Worm (Caenorhabditis elegans) whole organism, midembryonic: ENCODE results near the gene pitr-4.

ENCODE experiments used
- T22C8.4 ChIP-seq: fragments of 200-800 bp; sonication (Bioruptor generic); IDR thresholded peaks from 2 replicates; pipeline ENCODE4 v1.3.6; 2022; ENCODE audit warnings: missing genetic modification characterization, missing compliant biosample characterization
- cog-1 ChIP-seq: sonication (generic microtip); optimal IDR thresholded peaks from 2 replicates; lab custom pipeline; 2016; ENCODE audit warnings: missing genetic modification characterization, missing compliant biosample characterization
- flt-1 ChIP-seq: fragments of 200-800 bp; sonication (Bioruptor generic); IDR thresholded peaks from 2 replicates; pipeline ENCODE4 v1.3.6; 2022; ENCODE audit warnings: missing genetic modification characterization, missing compliant biosample characterization
- klf-2 ChIP-seq: fragments of 200-800 bp; sonication (Bioruptor generic); conservative IDR thresholded peaks from 2 replicates; pipeline ENCODE4 v1.3.6; 2022; ENCODE audit warnings: missing genetic modification reagents, missing genetic modification characterization, missing compliant biosample characterization
- med-1 ChIP-seq: sonication (generic microtip); optimal IDR thresholded peaks from 2 replicates; lab custom pipeline; 2017; ENCODE audit warnings: missing genetic modification characterization, mild to moderate bottlenecking, missing compliant biosample characterization, antibody characterized with exemption, missing genetic modification reagents; ENCODE audit not compliant: insufficient read depth
- ref-1 ChIP-seq: fragments of 200-800 bp; sonication (Bioruptor generic); conservative IDR thresholded peaks from 2 replicates; pipeline ENCODE4 v1.3.6; 2022; ENCODE audit warnings: missing genetic modification reagents, missing genetic modification characterization, missing compliant biosample characterization
- tab-1 ChIP-seq: fragments of 200-800 bp; sonication (Bioruptor generic); IDR thresholded peaks from 2 replicates; pipeline ENCODE4 v1.3.6; 2022; ENCODE audit warnings: missing genetic modification characterization, missing compliant biosample characterization
- ztf-23 ChIP-seq: fragments of 200-800 bp; sonication (Bioruptor generic); IDR thresholded peaks from 2 replicates; pipeline ENCODE4 v1.3.6; 2022; ENCODE audit warnings: missing genetic modification reagents, missing genetic modification characterization, missing compliant biosample characterization
- ztf-29 ChIP-seq: fragments of 200-800 bp; sonication (Bioruptor generic); IDR thresholded peaks from 2 replicates; pipeline ENCODE4 v1.3.6; 2022; ENCODE audit warnings: missing genetic modification reagents, missing genetic modification characterization, missing compliant biosample characterization

Gene pitr-4

ce11 chrV:9673199-9673843 is 11.9 kb upstream of the pitr-4 start, which contains the start of gene sulp-8:
sulp-8 (minus strand) TSS chrV:9673667.
- TF ChIP-seq T22C8.4 (GFP tag; lab: Robert Waterston, UW) (no peak), flt-1 (GFP tag; lab: Robert Waterston, UW) (no peak), cog-1 (tag; lab: Kevin White, UChicago) (no peak), tab-1 (GFP tag; lab: Robert Waterston, UW) (no peak), ztf-29 (GFP tag; lab: Robert Waterston, UW) (no peak), ztf-23 (GFP tag; lab: Robert Waterston, UW) (no peak), klf-2 (no peak), ref-1 (GFP tag; lab: Robert Waterston, UW) (no peak)

ce11 chrV:9672495-9672894 is 11.1 kb upstream of the pitr-4 start:
- TF ChIP-seq cog-1 (tag; lab: Kevin White, UChicago): no peak
- TF ChIP-seq flt-1 (GFP tag; lab: Robert Waterston, UW): no peak
- TF ChIP-seq ztf-23 (GFP tag; lab: Robert Waterston, UW): no peak
- no peak for TF ChIP-seq tab-1 (GFP tag; lab: Robert Waterston, UW)
- TF ChIP-seq klf-2: no peak
- TF ChIP-seq med-1 (GFP tag; lab: Kevin White, UChicago): no peak
- no peak for TF ChIP-seq T22C8.4 (GFP tag; lab: Robert Waterston, UW)
- no peak for TF ChIP-seq ref-1 (GFP tag; lab: Robert Waterston, UW)
- TF ChIP-seq ztf-29 (GFP tag; lab: Robert Waterston, UW): no peak

- no peak for TF ChIP-seq klf-2
- no peak for TF ChIP-seq T22C8.4 (GFP tag; lab: Robert Waterston, UW)
- no peak for TF ChIP-seq ref-1 (GFP tag; lab: Robert Waterston, UW)
- no peak for TF ChIP-seq med-1 (GFP tag; lab: Kevin White, UChicago)
Observed at ce11 chrV:9666394-9666793, 5.0 kb upstream of the pitr-4 start, which contains the start of gene ZK287.1. ZK287.1 (plus strand) TSS chrV:9666694.

DNA sequence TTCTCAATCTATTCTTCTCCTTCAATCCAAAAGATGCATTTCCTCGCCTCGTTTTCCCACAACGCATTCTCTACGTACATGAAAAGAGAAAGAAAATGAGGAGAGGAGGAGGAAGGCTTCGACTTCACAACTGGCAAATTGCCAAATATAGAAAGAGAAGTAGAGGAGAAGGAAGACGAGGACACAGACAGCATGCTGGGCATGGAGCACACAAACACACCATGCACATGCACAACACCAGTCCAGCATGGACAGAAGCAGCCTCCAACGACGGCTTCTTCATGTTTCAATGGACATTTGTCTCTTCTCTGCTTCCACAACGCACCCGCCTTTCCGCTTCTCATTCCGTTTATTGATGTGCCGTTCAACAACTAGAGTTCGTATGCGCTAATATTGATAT is 3.2 kb upstream of the pitr-4 start:
- no peak for TF ChIP-seq med-1 (GFP tag; lab: Kevin White, UChicago)

DNA sequence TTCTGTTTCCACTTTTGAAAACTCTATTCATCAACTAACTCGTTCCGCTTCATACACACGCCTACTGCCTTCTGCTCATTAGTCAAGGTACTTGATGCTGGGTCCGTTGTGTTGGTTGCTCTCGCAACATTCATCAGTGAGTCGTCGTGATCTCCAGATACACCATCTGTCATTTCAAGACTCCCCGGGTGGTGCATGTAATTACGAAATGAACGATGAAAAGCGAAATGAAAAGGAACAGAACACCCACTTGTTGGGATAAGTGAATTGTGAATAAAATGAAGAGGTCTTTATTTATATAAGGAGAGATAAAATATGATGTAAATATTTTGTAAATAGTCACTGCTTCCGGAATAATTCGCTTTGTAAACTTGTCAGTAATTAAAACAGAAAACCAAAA is 2.5 kb upstream of the pitr-4 start:
- no peak for TF ChIP-seq med-1 (GFP tag; lab: Kevin White, UChicago)
- TF ChIP-seq ref-1 (GFP tag; lab: Robert Waterston, UW): no peak
- TF ChIP-seq T22C8.4 (GFP tag; lab: Robert Waterston, UW): no peak
- no peak for TF ChIP-seq flt-1 (GFP tag; lab: Robert Waterston, UW)
- TF ChIP-seq tab-1 (GFP tag; lab: Robert Waterston, UW): no peak
- no peak for TF ChIP-seq ztf-23 (GFP tag; lab: Robert Waterston, UW)
- TF ChIP-seq klf-2: no peak
- TF ChIP-seq ztf-29 (GFP tag; lab: Robert Waterston, UW): no peak
- TF ChIP-seq cog-1 (tag; lab: Kevin White, UChicago): no peak

ce11 chrV:9654154-9654805 is 7.1 kb downstream of the pitr-4 start, which contains the start of gene cyp-29A4:
cyp-29A4 (plus strand) TSS chrV:9654755.
- TF ChIP-seq ref-1 (GFP tag; lab: Robert Waterston, UW) (no peak), flt-1 (GFP tag; lab: Robert Waterston, UW) (no peak), T22C8.4 (GFP tag; lab: Robert Waterston, UW) (no peak), ztf-23 (GFP tag; lab: Robert Waterston, UW) (no peak), cog-1 (tag; lab: Kevin White, UChicago) (no peak), med-1 (GFP tag; lab: Kevin White, UChicago) (no peak), klf-2 (no peak), tab-1 (GFP tag; lab: Robert Waterston, UW) (no peak), ztf-29 (GFP tag; lab: Robert Waterston, UW) (no peak)

- TF ChIP-seq cog-1 (tag; lab: Kevin White, UChicago) (no peak), ztf-29 (GFP tag; lab: Robert Waterston, UW) (no peak), ztf-23 (GFP tag; lab: Robert Waterston, UW) (no peak), tab-1 (GFP tag; lab: Robert Waterston, UW) (no peak), klf-2 (no peak)
Observed at ce11 chrV:9651294-9651693, 10.1 kb downstream of the pitr-4 start, which contains the start of gene T06E4.21. T06E4.21 (plus strand) TSS chrV:9651594.

- TF ChIP-seq ref-1 (GFP tag; lab: Robert Waterston, UW) (no peak), T22C8.4 (GFP tag; lab: Robert Waterston, UW) (no peak), ztf-29 (GFP tag; lab: Robert Waterston, UW) (no peak)
Observed at ce11 chrV:9645507-9645906, 15.9 kb downstream of the pitr-4 start, which contains the start of the genes atl-1 and hcp-2. atl-1 (minus strand) TSS chrV:9645595. hcp-2 (plus strand) TSS chrV:9645859.

DNA sequence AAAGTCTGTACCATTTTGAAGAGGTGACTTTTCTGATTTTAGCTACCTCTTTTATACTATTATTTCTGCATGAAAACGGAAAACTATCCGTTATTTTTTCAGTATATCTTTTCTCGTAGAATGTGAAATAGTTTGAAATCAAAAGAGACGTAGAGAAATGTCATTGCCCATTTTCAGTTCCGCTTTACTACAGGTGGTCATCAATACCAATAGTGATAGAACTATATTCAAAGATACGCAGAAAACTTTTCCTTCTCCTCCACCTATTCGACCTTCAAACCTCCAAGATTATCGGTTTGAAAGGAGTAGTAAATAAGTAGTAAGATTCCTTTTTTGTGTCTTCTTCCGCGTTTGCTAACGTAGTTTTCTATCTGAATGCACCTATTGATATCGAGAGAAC is 28.1 kb downstream of the pitr-4 start, which contains the start of gene col-147:
TSS of gene col-147 (minus strand) at position 26 of the 400 bp plus-strand sequence.
- TF ChIP-seq flt-1 (GFP tag; lab: Robert Waterston, UW) (no peak), klf-2 (no peak), ref-1 (GFP tag; lab: Robert Waterston, UW) (no peak), cog-1 (tag; lab: Kevin White, UChicago) (no peak), T22C8.4 (GFP tag; lab: Robert Waterston, UW) (no peak), ztf-23 (GFP tag; lab: Robert Waterston, UW) (no peak), tab-1 (GFP tag; lab: Robert Waterston, UW) (no peak), ztf-29 (GFP tag; lab: Robert Waterston, UW) (no peak), med-1 (GFP tag; lab: Kevin White, UChicago) (no peak)
